Worm (Caenorhabditis elegans) whole organism, late embryonic: ENCODE measurements around the gene bas-1.

Source experiments
- nhr-11 ChIP-seq: fragments of 150-350 bp; optimal IDR thresholded peaks from 2 replicates; lab custom pipeline; 2014; ENCODE audit warnings: missing biosample characterization, missing genetic modification characterization
- pag-3 ChIP-seq: sonication (generic microtip); optimal IDR thresholded peaks from 2 replicates; lab custom pipeline; 2016; ENCODE audit warnings: missing compliant biosample characterization, missing genetic modification characterization, borderline replicate concordance
- sdc-2 ChIP-seq: sonication (generic microtip); optimal IDR thresholded peaks from 2 replicates; lab custom pipeline; 2016; ENCODE audit warnings: missing genotype, missing genetic modification characterization, missing compliant biosample characterization

DNA sequence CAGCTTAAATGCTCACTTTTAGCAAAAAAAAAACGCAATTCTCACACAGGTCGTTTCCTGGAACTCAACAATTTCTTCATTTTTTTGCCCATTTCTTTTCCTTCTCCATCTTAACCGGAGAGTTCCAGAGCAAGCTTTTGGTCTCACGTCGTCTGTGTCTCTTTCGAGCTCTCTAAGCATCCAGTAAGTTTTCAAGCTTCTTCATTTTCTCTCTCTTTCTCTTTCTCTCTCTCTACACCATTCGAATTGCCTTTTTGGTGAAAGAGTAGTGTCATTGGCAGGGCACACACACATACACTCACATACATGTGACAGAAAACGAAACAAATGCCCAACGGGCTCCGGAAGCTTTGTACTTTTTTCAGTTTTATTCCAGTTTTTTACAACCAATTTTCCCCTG is 27.8 kb downstream of the bas-1 start:
- no peak for TF ChIP-seq pag-3 (tag; lab: Kevin White, UChicago)
- no peak for TF ChIP-seq sdc-2 (tag; lab: Kevin White, UChicago)
- TF ChIP-seq nhr-11 (tag; lab: Kevin White, UChicago) = no peak
